Fruit fly (Drosophila melanogaster): ENCODE data around the gene MnM.

MnM gene

dm6 chr3L:3159309-3160194 lies 18.8 kb downstream of the MnM start, which contains the start of the genes ND-30 and CG15812 (continued):
- no peak for TF ChIP-seq esg (GFP tag; conservative IDR thresholded peaks at IDR 0.05)
- peak; percentile 95 for TF ChIP-seq CG3995 (GFP tag; optimal IDR thresholded peaks at IDR 0.05)
- TF ChIP-seq Fer1 (GFP tag; optimal IDR thresholded peaks at IDR 0.05) = no peak
- no peak for TF ChIP-seq Kr (GFP tag; optimal IDR thresholded peaks at IDR 0.05)
- TF ChIP-seq CG9727 (GFP tag; optimal IDR thresholded peaks at IDR 0.05) = peak; percentile 4
- no peak for TF ChIP-seq her (GFP tag; optimal IDR thresholded peaks at IDR 0.05)
- peak; percentile 94 for TF ChIP-seq pfk (GFP tag; optimal IDR thresholded peaks at IDR 0.05)
- TF ChIP-seq hbn (GFP tag; IDR thresholded peaks at IDR 0.05; ENCODE audit: partially characterized antibody) = no peak
- no peak for TF ChIP-seq NC2α (GFP tag; optimal IDR thresholded peaks at IDR 0.05)
- TF ChIP-seq CG1792 (GFP tag; optimal IDR thresholded peaks at IDR 0.05) = no peak
- TF ChIP-seq CG15514 (GFP tag; optimal IDR thresholded peaks at IDR 0.05) = peak; percentile 11
- no peak for TF ChIP-seq vvl (GFP tag; IDR thresholded peaks at IDR 0.05)
- no peak for TF ChIP-seq CG5245 (GFP tag; optimal IDR thresholded peaks at IDR 0.05)
- no peak for TF ChIP-seq E2f1 (GFP tag; IDR thresholded peaks at IDR 0.05)
- TF ChIP-seq stwl (tag; optimal IDR thresholded peaks at IDR 0.05) = peak; percentile 46
- TF ChIP-seq pzg (GFP tag; optimal IDR thresholded peaks at IDR 0.05) = peak; percentile 35
- TF ChIP-seq CG1233 (GFP tag; optimal IDR thresholded peaks at IDR 0.05) = no peak
- TF ChIP-seq CG16813 (GFP tag; IDR thresholded peaks at IDR 0.05; ENCODE audit: partially characterized antibody) = no peak
- TF ChIP-seq Ssrp (tag; optimal IDR thresholded peaks at IDR 0.05) = peak; percentile 10
- peak; percentile 35 for TF ChIP-seq trem (tag; optimal IDR thresholded peaks at IDR 0.05)
- TF ChIP-seq TFAM (GFP tag; optimal IDR thresholded peaks at IDR 0.05) = no peak
- no peak for TF ChIP-seq CG15601 (tag; optimal IDR thresholded peaks at IDR 0.05)
- no peak for TF ChIP-seq Mad (GFP tag; optimal IDR thresholded peaks at IDR 0.05)
- no peak for TF ChIP-seq Neu2 (GFP tag; optimal IDR thresholded peaks at IDR 0.05; ENCODE audit: borderline replicate concordance)
- peak; percentile 46 for TF ChIP-seq CG17829 (tag; optimal IDR thresholded peaks at IDR 0.05)
- TF ChIP-seq Awh (GFP tag; IDR thresholded peaks at IDR 0.05) = no peak
- TF ChIP-seq gcm2 (GFP tag; optimal IDR thresholded peaks at IDR 0.05) = no peak
- TF ChIP-seq Ets97D (GFP tag; optimal IDR thresholded peaks at IDR 0.05) = no peak
- no peak for TF ChIP-seq ap (GFP tag; IDR thresholded peaks at IDR 0.05)
- no peak for TF ChIP-seq CG6813 (GFP tag; optimal IDR thresholded peaks at IDR 0.05)
- TF ChIP-seq Hr78 (GFP tag; optimal IDR thresholded peaks at IDR 0.05) = no peak
- TF ChIP-seq Myb (GFP tag; optimal IDR thresholded peaks at IDR 0.05) = no peak
- no peak for TF ChIP-seq dan (GFP tag; IDR thresholded peaks at IDR 0.05)
- no peak for TF ChIP-seq CG15269 (tag; optimal IDR thresholded peaks at IDR 0.05)
- TF ChIP-seq phol (tag; optimal IDR thresholded peaks at IDR 0.05) = peak; percentile 34
- TF ChIP-seq CG17612 (GFP tag; IDR thresholded peaks at IDR 0.05) = no peak
- no peak for TF ChIP-seq CG18011 (GFP tag; optimal IDR thresholded peaks at IDR 0.05)
- TF ChIP-seq CG10321 (GFP tag; IDR thresholded peaks at IDR 0.05) = no peak
- peak; percentile 46 for TF ChIP-seq Hr3 (GFP tag; optimal IDR thresholded peaks at IDR 0.05)
- TF ChIP-seq sim (GFP tag; IDR thresholded peaks at IDR 0.05) = no peak
- no peak for TF ChIP-seq mld (GFP tag; IDR thresholded peaks at IDR 0.05; ENCODE audit: partially characterized antibody)
- no peak for TF ChIP-seq Meics (GFP tag; optimal IDR thresholded peaks at IDR 0.05)
- no peak for TF ChIP-seq tup (GFP tag; optimal IDR thresholded peaks at IDR 0.05)
- TF ChIP-seq HLH3B (GFP tag; IDR thresholded peaks at IDR 0.05) = no peak
- no peak for TF ChIP-seq lmd (GFP tag; IDR thresholded peaks at IDR 0.05)
- TF ChIP-seq CG18764 (GFP tag; optimal IDR thresholded peaks at IDR 0.05) = no peak
- peak; percentile 45 for TF ChIP-seq CG1602 (GFP tag; optimal IDR thresholded peaks at IDR 0.05)
- TF ChIP-seq CG18262 (tag; optimal IDR thresholded peaks at IDR 0.05) = no peak
- no peak for TF ChIP-seq CG7839 (tag; optimal IDR thresholded peaks at IDR 0.05)
